Worm (Caenorhabditis elegans) whole organism, L2 larva: Measurements from ENCODE around the gene F08G12.1.
A peak's percentile ranks its signal among the peaks of the same experiment; 100 is the strongest.

Experiments used
- C34F6.9 ChIP-seq: fragments of 150-350 bp; optimal IDR thresholded peaks from 2 replicates; lab custom pipeline; 2014; ENCODE audit warnings: missing biosample characterization, missing genetic modification characterization
- F13H6.1 ChIP-seq: sonication (generic microtip); optimal IDR thresholded peaks from 2 replicates; lab custom pipeline; 2016; ENCODE audit warnings: missing genetic modification characterization, missing compliant biosample characterization
- R02D3.7 ChIP-seq: fragments of 150-350 bp; optimal IDR thresholded peaks from 2 replicates; lab custom pipeline; 2014; ENCODE audit warnings: missing biosample characterization, missing genetic modification characterization
- ZK546.5 ChIP-seq: sonication (generic microtip); optimal IDR thresholded peaks from 2 replicates; lab custom pipeline; 2017; ENCODE audit warnings: missing biosample characterization, missing genetic modification characterization
- alr-1 ChIP-seq: fragments of 150-350 bp; optimal IDR thresholded peaks from 2 replicates; lab custom pipeline; 2014; ENCODE audit warnings: missing biosample characterization, missing genetic modification characterization
- ceh-16 ChIP-seq: fragments of 150-350 bp; optimal IDR thresholded peaks from 2 replicates; lab custom pipeline; 2014; ENCODE audit warnings: missing biosample characterization, missing genetic modification characterization
- ceh-82 ChIP-seq: fragments of 150-350 bp; optimal IDR thresholded peaks from 2 replicates; lab custom pipeline; 2014; ENCODE audit warnings: missing biosample characterization, missing genetic modification characterization
- dmd-4 ChIP-seq: sonication (generic microtip); optimal IDR thresholded peaks from 2 replicates; lab custom pipeline; 2017; ENCODE audit warnings: missing biosample characterization, missing genetic modification characterization
- egl-27 ChIP-seq: sonication (generic microtip); optimal IDR thresholded peaks from 3 replicates; lab custom pipeline; 2017; ENCODE audit warnings: missing biosample characterization, missing genetic modification reagents, missing genetic modification characterization
- elt-3 ChIP-seq: sonication (generic microtip); optimal IDR thresholded peaks from 2 replicates; lab custom pipeline; 2017; ENCODE audit warnings: missing biosample characterization, missing genetic modification characterization
- fos-1 ChIP-seq: fragments of 150-350 bp; optimal IDR thresholded peaks from 2 replicates; lab custom pipeline; 2014; ENCODE audit warnings: missing biosample characterization, missing genetic modification characterization
- gmeb-1 ChIP-seq: fragments of 150-350 bp; optimal IDR thresholded peaks from 2 replicates; lab custom pipeline; 2014; ENCODE audit warnings: missing biosample characterization, missing genetic modification characterization
- lin-11 ChIP-seq: fragments of 150-350 bp; sonication (generic microtip); optimal IDR thresholded peaks from 2 replicates; lab custom pipeline; 2014; ENCODE audit warnings: missing biosample characterization, missing genetic modification characterization, inconsistent platforms, mixed read lengths
- lin-39 ChIP-seq: fragments of 150-350 bp; optimal IDR thresholded peaks from 2 replicates; lab custom pipeline; 2014; ENCODE audit warnings: missing biosample characterization, missing genetic modification reagents, missing genetic modification characterization
- lsy-2 ChIP-seq, 2 experiments: fragments of 150-350 bp in 1 of 2; sonication (generic microtip) in 1 of 2; optimal IDR thresholded peaks; 2 replicates each; lab custom pipeline; 2014 to 2017; ENCODE audit warnings: missing biosample characterization in 2 of 2, missing genetic modification characterization in 2 of 2
- mbf-1 ChIP-seq: sonication (generic microtip); optimal IDR thresholded peaks from 2 replicates; lab custom pipeline; 2017; ENCODE audit warnings: missing biosample characterization, missing genetic modification characterization
- nhr-10 ChIP-seq: sonication (generic microtip); optimal IDR thresholded peaks from 2 replicates; lab custom pipeline; 2017; ENCODE audit warnings: missing biosample characterization, missing genetic modification characterization
- nhr-11 ChIP-seq: fragments of 150-350 bp; optimal IDR thresholded peaks from 2 replicates; lab custom pipeline; 2014; ENCODE audit warnings: missing biosample characterization, missing genetic modification characterization
- nhr-12 ChIP-seq: fragments of 150-350 bp; optimal IDR thresholded peaks from 2 replicates; lab custom pipeline; 2014; ENCODE audit warnings: missing biosample characterization, missing genetic modification characterization
- nhr-21 ChIP-seq: fragments of 150-350 bp; optimal IDR thresholded peaks from 2 replicates; lab custom pipeline; 2014; ENCODE audit warnings: missing biosample characterization, missing genetic modification characterization
- nhr-23 ChIP-seq: fragments of 150-350 bp; optimal IDR thresholded peaks from 2 replicates; lab custom pipeline; 2014; ENCODE audit warnings: missing biosample characterization, missing genetic modification reagents, missing genetic modification characterization
- nhr-237 ChIP-seq: fragments of 150-350 bp; optimal IDR thresholded peaks from 2 replicates; lab custom pipeline; 2014; ENCODE audit warnings: missing biosample characterization, missing genetic modification characterization
- nhr-6 ChIP-seq: fragments of 150-350 bp; optimal IDR thresholded peaks from 2 replicates; lab custom pipeline; 2014; ENCODE audit warnings: missing biosample characterization, missing genetic modification characterization
- sem-4 ChIP-seq: fragments of 150-350 bp; optimal IDR thresholded peaks from 2 replicates; lab custom pipeline; 2014; ENCODE audit warnings: missing biosample characterization, missing genetic modification reagents, missing genetic modification characterization
- skn-1 ChIP-seq: sonication (generic microtip); optimal IDR thresholded peaks from 2 replicates; lab custom pipeline; 2017; ENCODE audit warnings: missing biosample characterization, missing genetic modification characterization
- sma-9 ChIP-seq, 2 experiments: fragments of 150-350 bp in 1 of 2; sonication (generic microtip) in 1 of 2; optimal IDR thresholded peaks; 2 replicates each; lab custom pipeline; 2014 to 2016; ENCODE audit warnings: missing genetic modification characterization in 2 of 2, mild to moderate bottlenecking in 1 of 2, missing biosample characterization in 1 of 2, missing compliant biosample characterization in 1 of 2, missing genetic modification reagents in 1 of 2, moderate library complexity in 1 of 2
- snpc-4 ChIP-seq: fragments of 150-350 bp; optimal IDR thresholded peaks from 2 replicates; lab custom pipeline; 2014; ENCODE audit warnings: missing biosample characterization, missing genetic modification characterization
- unc-39 ChIP-seq: fragments of 150-350 bp; optimal IDR thresholded peaks from 2 replicates; lab custom pipeline; 2014; ENCODE audit warnings: missing biosample characterization, missing genetic modification characterization
- unc-55 ChIP-seq: fragments of 150-350 bp; sonication (generic microtip); optimal IDR thresholded peaks from 3 replicates; lab custom pipeline; 2014; ENCODE audit warnings: missing biosample characterization, missing genetic modification reagents, missing genetic modification characterization
- zag-1 ChIP-seq: fragments of 150-350 bp; optimal IDR thresholded peaks from 2 replicates; lab custom pipeline; 2014; ENCODE audit warnings: missing biosample characterization, missing genetic modification characterization
- ztf-1 ChIP-seq: fragments of 200-800 bp; sonication (Bioruptor generic); conservative IDR thresholded peaks from 2 replicates; pipeline ENCODE4 v1.3.6; 2022; ENCODE audit warnings: missing genetic modification characterization, missing compliant biosample characterization
- ztf-11 ChIP-seq: sonication (generic microtip); optimal IDR thresholded peaks from 2 replicates; lab custom pipeline; 2017; ENCODE audit warnings: missing biosample characterization, missing genetic modification characterization

The F08G12.1 gene

DNA sequence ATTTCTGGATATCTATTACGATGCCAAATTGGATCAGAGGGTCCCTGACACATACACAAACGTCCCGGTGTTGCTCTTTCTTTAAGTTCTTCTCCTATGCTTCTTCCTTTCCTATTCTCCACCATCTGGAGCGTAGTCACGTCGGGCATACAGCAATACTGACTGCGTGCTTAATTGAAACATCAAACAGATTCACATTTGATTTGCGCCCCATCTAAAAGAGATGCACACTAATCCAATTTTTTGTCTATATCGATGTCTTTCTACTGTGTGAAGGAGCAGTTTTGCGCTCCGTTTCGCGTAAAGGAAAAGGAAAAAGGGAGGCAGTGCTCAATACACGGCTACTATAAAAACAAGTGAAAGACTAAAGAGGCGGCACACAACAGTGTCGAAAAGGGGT lies 23.0 kb upstream of the F08G12.1 start:
- no peak for TF ChIP-seq fos-1 (tag; lab: Kevin White, UChicago)
- TF ChIP-seq nhr-12 (tag; lab: Kevin White, UChicago) = no peak
- TF ChIP-seq ztf-1 (GFP tag; lab: Robert Waterston, UW) = no peak
- TF ChIP-seq C34F6.9 (tag; lab: Kevin White, UChicago) = no peak
- no peak for TF ChIP-seq nhr-21
- TF ChIP-seq unc-39 = no peak
- no peak for TF ChIP-seq sem-4 (tag; lab: Kevin White, UChicago)
- TF ChIP-seq lsy-2 (tag; optimal IDR thresholded peaks at IDR 0.05; lab: Kevin White, UChicago) = no peak
- no peak for TF ChIP-seq gmeb-1 (tag; lab: Kevin White, UChicago)
- no peak for TF ChIP-seq snpc-4 (tag; lab: Kevin White, UChicago)
- no peak for TF ChIP-seq dmd-4 (tag; lab: Kevin White, UChicago)
- TF ChIP-seq mbf-1 (tag; lab: Kevin White, UChicago) = no peak
- TF ChIP-seq nhr-6 = no peak
- no peak for TF ChIP-seq zag-1 (tag; lab: Kevin White, UChicago)
- TF ChIP-seq egl-27 (tag; lab: Kevin White, UChicago) = no peak
- no peak for TF ChIP-seq lin-11 (tag; lab: Kevin White, UChicago)
- TF ChIP-seq nhr-23 (tag; lab: Kevin White, UChicago) = no peak
- no peak for TF ChIP-seq F13H6.1

DNA sequence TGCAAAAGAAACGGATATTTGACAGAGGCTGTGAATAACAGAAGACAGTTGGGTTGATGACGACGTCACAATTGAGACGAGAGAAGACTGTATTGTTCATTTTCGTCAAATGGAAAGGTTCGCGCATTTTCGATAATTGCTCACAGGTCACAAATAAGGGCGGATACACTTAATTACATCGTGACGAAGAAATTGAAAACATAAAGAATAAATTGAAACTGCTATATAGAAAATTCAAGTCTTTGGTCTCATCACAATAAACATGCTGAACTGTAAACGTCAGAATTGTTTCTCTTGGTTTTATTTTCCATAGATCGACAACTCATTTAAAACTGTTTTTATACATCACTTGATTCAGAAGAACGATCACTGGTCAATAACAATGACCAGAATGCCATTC lies 21.2 kb upstream of the F08G12.1 start, which contains the start of gene ZK455.5:
TSS of gene ZK455.5 (minus strand) at position 101 of the 400 bp plus-strand sequence.
- TF ChIP-seq lin-39 (no peak), ztf-11 (tag; lab: Kevin White, UChicago) (no peak), sma-9 (GFP tag; optimal IDR thresholded peaks at IDR 0.05; lab: Kevin White, UChicago) (no peak), sma-9 (tag; optimal IDR thresholded peaks at IDR 0.05; lab: Kevin White, UChicago) (no peak), nhr-11 (tag; lab: Kevin White, UChicago) (no peak), mbf-1 (tag; lab: Kevin White, UChicago) (no peak), gmeb-1 (tag; lab: Kevin White, UChicago) (no peak)

DNA sequence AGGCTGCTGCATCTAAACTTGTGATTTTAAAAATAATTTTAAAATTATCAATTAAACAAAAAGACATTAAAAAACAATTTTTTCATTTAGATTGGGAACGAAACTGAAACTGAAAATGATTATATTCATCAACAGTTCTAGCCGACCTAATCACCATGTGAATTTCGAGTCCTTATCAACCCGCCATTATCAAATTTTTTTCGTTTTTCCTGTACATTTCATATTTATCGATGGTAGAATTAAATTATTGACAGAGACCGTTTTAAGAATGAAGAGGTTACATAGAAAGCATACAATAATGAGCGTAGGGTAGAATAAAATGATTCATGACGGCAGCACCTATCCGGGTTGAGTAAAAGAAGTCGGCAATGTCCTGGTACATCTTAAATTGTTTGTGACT lies 18.6 kb upstream of the F08G12.1 start, which contains the start of gene asm-2:
TSS of gene asm-2 (minus strand) at position 12 of the 400 bp plus-strand sequence.
- TF ChIP-seq gmeb-1 (tag; lab: Kevin White, UChicago) (no peak), nhr-23 (tag; lab: Kevin White, UChicago) (no peak), unc-39 (no peak), fos-1 (tag; lab: Kevin White, UChicago) (peak; percentile 81), ztf-11 (tag; lab: Kevin White, UChicago) (no peak), ztf-1 (GFP tag; lab: Robert Waterston, UW) (no peak), ceh-16 (tag; lab: Kevin White, UChicago) (no peak), sma-9 (GFP tag; optimal IDR thresholded peaks at IDR 0.05; lab: Kevin White, UChicago) (peak; percentile 38), sma-9 (tag; optimal IDR thresholded peaks at IDR 0.05; lab: Kevin White, UChicago) (no peak), unc-55 (GFP tag; lab: Kevin White, UChicago) (no peak)

DNA sequence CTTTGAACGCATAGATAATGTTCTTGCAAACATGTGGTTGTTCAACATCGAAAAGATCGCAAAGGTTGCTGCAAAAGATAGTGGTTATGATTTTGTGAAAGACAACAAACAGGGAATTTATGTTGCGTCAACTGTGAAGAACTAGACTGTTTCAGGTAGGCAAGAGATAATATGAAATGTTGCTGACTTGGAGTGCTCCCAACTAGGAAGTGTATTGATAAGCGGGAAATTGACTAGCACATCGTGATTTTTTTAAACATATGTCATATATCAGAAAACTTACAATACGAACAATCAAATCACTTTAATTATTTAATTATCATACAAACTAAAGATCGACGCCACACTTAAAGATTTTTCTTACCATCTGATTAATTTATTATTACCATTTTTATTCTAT lies 17.6 kb upstream of the F08G12.1 start:
- TF ChIP-seq fos-1 (tag; lab: Kevin White, UChicago) (peak; percentile 17), ZK546.5 (tag; lab: Kevin White, UChicago) (no peak), R02D3.7 (no peak)

DNA sequence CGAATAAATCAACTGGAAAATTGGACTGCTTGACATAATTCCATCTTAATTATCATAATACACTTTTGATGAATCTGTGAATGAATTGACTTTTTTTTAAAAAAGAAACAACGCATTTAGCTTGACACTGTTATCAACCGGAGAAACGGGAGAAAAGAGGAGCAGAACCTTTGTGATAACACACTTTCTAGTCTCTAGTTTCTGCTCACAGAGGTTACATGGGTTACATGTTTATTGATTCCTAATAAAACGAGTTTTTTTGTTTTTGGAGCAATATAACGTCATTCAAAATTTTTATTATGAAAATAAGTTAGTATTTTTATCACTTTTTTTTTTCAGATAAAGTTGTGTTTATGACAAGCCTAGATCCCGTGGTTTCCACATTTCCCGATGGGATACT lies 12.3 kb upstream of the F08G12.1 start, which contains the start of gene hizr-1:
TSS of gene hizr-1 (plus strand) at position 340 of the 400 bp plus-strand sequence.
- TF ChIP-seq fos-1 (tag; lab: Kevin White, UChicago) = peak; percentile 43
- TF ChIP-seq R02D3.7 = no peak
- TF ChIP-seq lin-11 (tag; lab: Kevin White, UChicago) = no peak
- no peak for TF ChIP-seq gmeb-1 (tag; lab: Kevin White, UChicago)

DNA sequence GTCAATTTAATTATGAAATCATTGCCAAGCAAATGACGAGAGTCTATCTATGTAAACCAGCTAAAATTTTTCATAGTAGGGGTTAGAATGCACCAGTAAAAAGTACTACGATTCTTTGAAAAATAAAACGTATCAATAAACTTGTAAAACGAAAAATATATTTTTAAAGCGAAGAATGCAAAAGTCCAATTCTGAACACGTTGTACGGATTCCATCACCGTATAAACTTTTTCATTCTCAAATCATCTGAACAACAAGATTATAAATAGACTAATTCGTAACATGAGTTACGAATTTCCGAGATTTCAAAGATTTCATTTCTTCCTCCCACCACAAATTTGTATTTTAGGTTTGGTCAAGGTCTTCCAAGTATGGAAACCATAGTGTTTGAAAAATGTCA lies 11.1 kb upstream of the F08G12.1 start, which contains the start of gene nlp-57:
TSS of gene nlp-57 (plus strand) at position 301 of the 400 bp plus-strand sequence.
- TF ChIP-seq lin-11 (tag; lab: Kevin White, UChicago) (no peak), R02D3.7 (no peak), nhr-237 (no peak), dmd-4 (tag; lab: Kevin White, UChicago) (no peak), sma-9 (GFP tag; optimal IDR thresholded peaks at IDR 0.05; lab: Kevin White, UChicago) (no peak), sma-9 (tag; optimal IDR thresholded peaks at IDR 0.05; lab: Kevin White, UChicago) (no peak), unc-39 (no peak), nhr-21 (no peak)

DNA sequence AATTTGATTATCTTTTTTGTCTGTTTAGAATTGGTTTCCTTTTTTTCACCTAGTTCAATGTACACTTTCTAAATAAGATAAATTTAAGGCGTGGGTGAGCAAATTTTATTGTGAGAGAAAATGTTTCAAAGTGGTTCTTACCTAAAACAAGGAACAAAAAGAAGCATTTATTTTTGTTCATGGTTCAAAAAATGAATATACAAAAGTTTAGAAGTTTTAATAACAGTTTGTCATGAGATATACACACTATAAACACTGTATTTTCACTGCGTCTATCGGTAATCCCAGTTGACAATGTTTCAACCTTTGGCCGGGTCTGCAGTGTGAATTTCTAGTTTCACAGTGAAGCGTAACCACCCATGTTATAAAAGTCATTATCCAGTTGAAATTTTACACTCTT lies 9.7 kb upstream of the F08G12.1 start, which contains the start of gene F08G12.11:
TSS of gene F08G12.11 (minus strand) at position 181 of the 400 bp plus-strand sequence.
- TF ChIP-seq gmeb-1 (tag; lab: Kevin White, UChicago) (no peak), nhr-23 (tag; lab: Kevin White, UChicago) (no peak), sma-9 (GFP tag; optimal IDR thresholded peaks at IDR 0.05; lab: Kevin White, UChicago) (no peak), sma-9 (tag; optimal IDR thresholded peaks at IDR 0.05; lab: Kevin White, UChicago) (no peak), ceh-16 (tag; lab: Kevin White, UChicago) (no peak), nhr-12 (tag; lab: Kevin White, UChicago) (no peak), unc-55 (GFP tag; lab: Kevin White, UChicago) (no peak), ceh-82 (tag; lab: Kevin White, UChicago) (no peak), skn-1 (tag; lab: Kevin White, UChicago) (no peak), nhr-10 (tag; lab: Kevin White, UChicago) (no peak), R02D3.7 (no peak), lin-11 (tag; lab: Kevin White, UChicago) (no peak), alr-1 (tag; lab: Kevin White, UChicago) (no peak), elt-3 (tag; lab: Kevin White, UChicago) (no peak), F13H6.1 (no peak)
